Fruit fly (Drosophila melanogaster) whole organism, embryonic: ENCODE results near the gene CG32428.
A peak's percentile ranks its signal among the peaks of the same experiment; 100 is the strongest.

Experiments
- Awh ChIP-seq: fragments of 200-800 bp; sonication (Bioruptor generic); IDR thresholded peaks from 2 replicates; pipeline ENCODE4, ENCODE4 v1.3.6; 2022; ENCODE audit warnings: missing biosample characterization, missing genetic modification characterization
- B-H2 ChIP-seq: fragments of 200-800 bp; sonication (Bioruptor generic); optimal IDR thresholded peaks from 2 replicates; lab custom pipeline; 2018; ENCODE audit warnings: missing biosample characterization, mild to moderate bottlenecking, missing genetic modification characterization
- Blimp-1 ChIP-seq: fragments of 200-800 bp; sonication (Bioruptor generic); optimal IDR thresholded peaks from 3 replicates; lab custom pipeline; 2018; ENCODE audit warnings: missing biosample characterization, missing genetic modification characterization, mild to moderate bottlenecking, moderate library complexity, missing genetic modification reagents
- CG10959 ChIP-seq: fragments of 200-800 bp; sonication (Bioruptor generic); IDR thresholded peaks from 2 replicates; pipeline ENCODE4 v1.3.6; 2022; ENCODE audit warnings: missing biosample characterization, missing genetic modification characterization
- CG18599 ChIP-seq: fragments of 200-800 bp; sonication (Bioruptor generic); optimal IDR thresholded peaks from 3 replicates; lab custom pipeline; 2017; ENCODE audit warnings: missing biosample characterization, missing genetic modification characterization, mild to moderate bottlenecking, moderate library complexity, missing genetic modification reagents
- CG18764 ChIP-seq: fragments of 200-800 bp; sonication (Bioruptor generic); optimal IDR thresholded peaks from 3 replicates; lab custom pipeline; 2016; ENCODE audit warnings: missing biosample characterization, missing genetic modification characterization
- CG30403 ChIP-seq: fragments of 200-800 bp; sonication (Bioruptor generic); optimal IDR thresholded peaks from 3 replicates; lab custom pipeline; 2016; ENCODE audit warnings: missing biosample characterization, missing genetic modification characterization
- CG3407 ChIP-seq: fragments of 200-800 bp; sonication (Bioruptor generic); optimal IDR thresholded peaks from 2 replicates; lab custom pipeline; 2018; ENCODE audit warnings: missing biosample characterization, mild to moderate bottlenecking, missing genetic modification characterization
- CG42726 ChIP-seq: fragments of 200-800 bp; sonication (Bioruptor generic); IDR thresholded peaks from 2 replicates; pipeline ENCODE4 v1.3.6; 2022; ENCODE audit warnings: missing biosample characterization, missing genetic modification characterization; ENCODE audit not compliant: partially characterized antibody
- CG4424 ChIP-seq: fragments of 200-800 bp; sonication (Bioruptor generic); optimal IDR thresholded peaks from 3 replicates; lab custom pipeline; 2016; ENCODE audit warnings: missing biosample characterization, missing genetic modification characterization
- CG5180 ChIP-seq: fragments of 200-800 bp; sonication (Bioruptor generic); optimal IDR thresholded peaks from 3 replicates; lab custom pipeline; 2017; ENCODE audit warnings: missing biosample characterization, missing genetic modification characterization, mild to moderate bottlenecking, moderate library complexity, missing genetic modification reagents
- CG5953 ChIP-seq: fragments of 200-800 bp; sonication (Bioruptor generic); IDR thresholded peaks from 2 replicates; pipeline ENCODE4 v1.3.6; 2022; ENCODE audit warnings: missing biosample characterization, missing genetic modification characterization
- CG6683 ChIP-seq: fragments of 200-800 bp; sonication (Bioruptor generic); optimal IDR thresholded peaks from 2 replicates; lab custom pipeline; 2017; ENCODE audit warnings: missing biosample characterization, mild to moderate bottlenecking, missing genetic modification characterization, missing genetic modification reagents
- CG7928 ChIP-seq: fragments of 200-800 bp; sonication (Bioruptor generic); optimal IDR thresholded peaks from 2 replicates; lab custom pipeline; 2017; ENCODE audit warnings: missing biosample characterization, mild to moderate bottlenecking, missing genetic modification characterization
- Dip2 ChIP-seq: fragments of 200-800 bp; sonication (Bioruptor generic); IDR thresholded peaks from 2 replicates; pipeline ENCODE4 v1.3.6; 2022; ENCODE audit warnings: missing biosample characterization, missing genetic modification characterization
- HHEX ChIP-seq: fragments of 200-800 bp; sonication (Bioruptor generic); optimal IDR thresholded peaks from 3 replicates; lab custom pipeline; 2017; ENCODE audit warnings: missing biosample characterization, mild to moderate bottlenecking, missing genetic modification characterization, missing genetic modification reagents
- HmgD ChIP-seq: fragments of 200-800 bp; sonication (Bioruptor generic); optimal IDR thresholded peaks from 3 replicates; lab custom pipeline; 2016; ENCODE audit warnings: missing biosample characterization, missing genetic modification characterization
- Mes4 ChIP-seq: fragments of 200-800 bp; sonication (Bioruptor generic); optimal IDR thresholded peaks from 2 replicates; lab custom pipeline; 2016; ENCODE audit warnings: missing biosample characterization, missing genetic modification characterization
- Mrtf ChIP-seq: fragments of 200-800 bp; sonication (Bioruptor generic); IDR thresholded peaks from 3 replicates; pipeline ENCODE4 v1.3.6; 2022; ENCODE audit warnings: missing biosample characterization, missing genetic modification characterization
- NK7.1 ChIP-seq: fragments of 200-800 bp; sonication (Bioruptor generic); optimal IDR thresholded peaks from 3 replicates; lab custom pipeline; 2016; ENCODE audit warnings: missing biosample characterization, missing genetic modification characterization
- Oaz ChIP-seq: fragments of 200-800 bp; sonication (Bioruptor generic); IDR thresholded peaks from 2 replicates; pipeline ENCODE4 v1.3.6; 2022; ENCODE audit warnings: missing biosample characterization, missing genetic modification characterization
- Opbp ChIP-seq: fragments of 200-800 bp; sonication (Bioruptor generic); IDR thresholded peaks from 3 replicates; pipeline ENCODE4 v1.3.6; 2022; ENCODE audit warnings: missing biosample characterization, missing genetic modification characterization; ENCODE audit not compliant: partially characterized antibody
- ab ChIP-seq: fragments of 200-800 bp; sonication (Bioruptor generic); optimal IDR thresholded peaks from 2 replicates; lab custom pipeline; 2016; ENCODE audit warnings: missing biosample characterization, missing genetic modification characterization
- al ChIP-seq: fragments of 200-800 bp; sonication (Bioruptor generic); IDR thresholded peaks from 2 replicates; pipeline ENCODE4 v1.3.6; 2022; ENCODE audit warnings: missing biosample characterization, missing genetic modification characterization
- amos ChIP-seq: fragments of 200-800 bp; sonication (Bioruptor generic); IDR thresholded peaks from 2 replicates; pipeline ENCODE4 v1.3.6; 2022; ENCODE audit warnings: missing biosample characterization, missing genetic modification characterization; ENCODE audit not compliant: partially characterized antibody
- ara ChIP-seq: fragments of 200-800 bp; sonication (Bioruptor generic); IDR thresholded peaks from 2 replicates; pipeline ENCODE4 v1.3.6; 2022; ENCODE audit warnings: missing biosample characterization, missing genetic modification characterization
- ash1 ChIP-seq: fragments of 200-800 bp; sonication (Bioruptor generic); optimal IDR thresholded peaks from 2 replicates; lab custom pipeline; 2018; ENCODE audit warnings: missing biosample characterization, mild to moderate bottlenecking, missing genetic modification characterization
- ato ChIP-seq: fragments of 200-800 bp; sonication (Bioruptor generic); IDR thresholded peaks from 2 replicates; pipeline ENCODE4 v1.3.6; 2022; ENCODE audit warnings: missing biosample characterization, missing genetic modification characterization; ENCODE audit not compliant: partially characterized antibody
- bowl ChIP-seq: fragments of 200-800 bp; sonication (Bioruptor generic); IDR thresholded peaks from 2 replicates; pipeline ENCODE4 v1.3.6; 2022; ENCODE audit warnings: missing biosample characterization, missing genetic modification characterization
- cas ChIP-seq: fragments of 200-800 bp; sonication (Bioruptor generic); IDR thresholded peaks from 2 replicates; pipeline ENCODE4 v1.3.6; 2022; ENCODE audit warnings: missing biosample characterization, missing genetic modification characterization
- exex ChIP-seq: fragments of 200-800 bp; sonication (Bioruptor generic); optimal IDR thresholded peaks from 4 replicates; lab custom pipeline; 2018; ENCODE audit warnings: missing biosample characterization, mild to moderate bottlenecking, missing genetic modification characterization, moderate library complexity
- fd64A ChIP-seq: fragments of 200-800 bp; sonication (Bioruptor generic); optimal IDR thresholded peaks from 3 replicates; lab custom pipeline; 2018; ENCODE audit warnings: missing biosample characterization, mild to moderate bottlenecking, missing genetic modification characterization
- insv ChIP-seq, 2 experiments: fragments of 200-800 bp; sonication (Bioruptor generic); optimal IDR thresholded peaks; 3 replicates each; lab custom pipeline; 2016 to 2018; ENCODE audit warnings: missing biosample characterization in 2 of 2, missing genetic modification characterization in 2 of 2
- jumu ChIP-seq: fragments of 200-800 bp; sonication (Bioruptor generic); optimal IDR thresholded peaks from 3 replicates; lab custom pipeline; 2016; ENCODE audit warnings: missing biosample characterization, missing genetic modification characterization
- kah ChIP-seq: fragments of 200-800 bp; sonication (Bioruptor generic); optimal IDR thresholded peaks from 2 replicates; lab custom pipeline; 2018; ENCODE audit warnings: missing biosample characterization, mild to moderate bottlenecking, missing genetic modification characterization
- lab ChIP-seq: fragments of 200-800 bp; sonication (Bioruptor generic); optimal IDR thresholded peaks from 3 replicates; lab custom pipeline; 2017; ENCODE audit warnings: missing biosample characterization, missing genetic modification characterization, mild to moderate bottlenecking, moderate library complexity, missing genetic modification reagents
- nmo ChIP-seq: fragments of 200-800 bp; sonication (Bioruptor generic); optimal IDR thresholded peaks from 2 replicates; lab custom pipeline; 2018; ENCODE audit warnings: missing biosample characterization, mild to moderate bottlenecking, missing genetic modification characterization, moderate library complexity
- p53 ChIP-seq: fragments of 200-800 bp; sonication (Bioruptor generic); optimal IDR thresholded peaks from 2 replicates; lab custom pipeline; 2016; ENCODE audit warnings: missing biosample characterization, missing genetic modification characterization
- prd ChIP-seq, 3 experiments: fragments of >200 bp in 2 of 3; fragments of 200-800 bp in 1 of 3; sonication (Bioruptor generic) in 1 of 3; optimal IDR thresholded peaks in 2 of 3; IDR thresholded peaks in 1 of 3; 2 replicates in 2 of 3; 3 replicates in 1 of 3; pipeline versions ENCODE4 v1.3.6 to Lab custom; 2017 to 2022; ENCODE audit warnings: missing biosample characterization in 1 of 3, missing genetic modification characterization in 1 of 3
- pros ChIP-seq: fragments of 200-800 bp; sonication (Bioruptor generic); optimal IDR thresholded peaks from 3 replicates; lab custom pipeline; 2019; ENCODE audit warnings: missing biosample characterization, mild to moderate bottlenecking, missing genetic modification characterization, moderate library complexity
- rib ChIP-seq: fragments of 200-800 bp; sonication (Bioruptor generic); IDR thresholded peaks from 2 replicates; pipeline ENCODE4 v1.3.6; 2022; ENCODE audit warnings: missing biosample characterization, missing genetic modification characterization
- sc ChIP-seq, 3 experiments: fragments of >200 bp in 2 of 3; fragments of 200-800 bp in 1 of 3; sonication (Bioruptor generic) in 1 of 3; optimal IDR thresholded peaks; 2 replicates in 2 of 3; 3 replicates in 1 of 3; lab custom pipeline; 2017; ENCODE audit warnings: mild to moderate bottlenecking in 1 of 3, missing biosample characterization in 1 of 3, missing genetic modification characterization in 1 of 3, missing genetic modification reagents in 1 of 3
- shn ChIP-seq: fragments of 200-800 bp; sonication (Bioruptor generic); optimal IDR thresholded peaks from 3 replicates; lab custom pipeline; 2016; ENCODE audit warnings: missing biosample characterization, missing genetic modification characterization
- sna ChIP-seq: fragments of 200-800 bp; sonication (Bioruptor generic); IDR thresholded peaks from 2 replicates; pipeline ENCODE4 v1.3.6; 2022; ENCODE audit warnings: missing biosample characterization, missing genetic modification characterization; ENCODE audit not compliant: partially characterized antibody
- stwl ChIP-seq: fragments of 200-800 bp; sonication (Bioruptor generic); optimal IDR thresholded peaks from 3 replicates; lab custom pipeline; 2018; ENCODE audit warnings: missing biosample characterization, mild to moderate bottlenecking, missing genetic modification characterization, moderate library complexity
- twi ChIP-seq: fragments of 200-800 bp; optimal IDR thresholded peaks from 2 replicates; lab custom pipeline; 2019; ENCODE audit warnings: missing biosample characterization, mild to moderate bottlenecking, missing genetic modification characterization, moderate library complexity

CG32428 gene

DNA sequence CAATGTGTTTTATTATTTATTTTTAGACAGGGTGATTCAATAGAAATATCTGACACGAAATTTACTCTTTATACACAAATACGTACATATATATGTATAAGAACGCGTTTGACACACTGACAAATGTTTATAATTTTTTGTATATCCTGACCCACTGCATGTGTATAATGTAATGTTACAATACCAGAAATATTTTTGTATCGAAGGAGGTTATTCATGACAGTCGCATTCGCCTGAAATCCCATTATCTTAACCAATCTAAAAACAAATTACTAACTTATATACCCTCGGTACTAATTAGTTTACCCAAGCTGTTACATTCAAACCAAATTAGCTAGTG lies 20.7 kb upstream of the CG32428 start (continued):
- TF ChIP-seq Opbp (no peak), CG30403 (GFP tag; lab: Kevin White, UChicago) (peak; percentile 29), p53 (no peak)

DNA sequence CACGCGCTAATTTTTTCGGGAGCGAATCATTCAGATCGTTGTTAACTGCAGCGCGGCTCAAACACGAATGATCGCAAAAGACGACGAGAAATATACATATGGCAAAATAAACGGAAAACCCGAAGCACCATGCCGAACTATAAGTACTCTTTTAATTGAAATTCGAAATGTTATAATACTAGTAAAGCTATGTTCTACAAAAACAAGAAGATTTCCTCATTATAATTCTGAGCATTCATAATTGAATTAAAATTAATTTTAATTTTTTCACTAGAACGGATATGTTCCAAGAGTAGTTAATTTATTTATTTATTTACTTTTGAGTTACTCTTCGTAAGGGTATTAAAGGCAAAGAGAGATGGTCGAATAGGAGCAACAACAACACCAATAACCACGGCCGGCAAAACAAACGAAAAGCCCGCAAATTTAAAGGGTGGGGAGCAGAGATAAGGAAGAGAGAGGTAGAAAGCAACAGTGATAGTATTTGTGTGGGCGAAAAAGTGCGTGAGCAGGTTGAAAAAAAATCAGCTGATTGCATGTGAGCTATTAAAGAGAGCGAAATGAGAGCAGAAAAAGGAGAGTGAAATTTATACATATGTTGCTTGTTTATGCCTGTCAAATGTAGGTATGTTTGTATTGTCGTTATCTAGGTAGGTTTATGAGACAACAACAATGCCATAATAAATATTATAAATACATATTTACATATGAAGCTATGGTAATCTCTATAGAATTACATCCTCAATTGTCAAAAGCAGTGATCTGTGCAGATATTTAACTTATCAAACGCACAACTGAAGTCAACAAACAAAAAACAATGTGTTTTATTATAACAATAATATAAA lies 20.1 kb upstream of the CG32428 start:
- TF ChIP-seq ash1 (GFP tag; lab: Kevin White, UChicago): no peak
- TF ChIP-seq pros (GFP tag; lab: Kevin White, UChicago): no peak
- peak; percentile 56 for TF ChIP-seq Awh (GFP tag; lab: Robert Waterston, UW)
- TF ChIP-seq CG10959 (GFP tag; lab: Robert Waterston, UW): no peak
- no peak for TF ChIP-seq HmgD (GFP tag; lab: Kevin White, UChicago)
- TF ChIP-seq CG3407: peak; percentile 35
- TF ChIP-seq CG18764 (GFP tag; lab: Kevin White, UChicago): peak; percentile 2
- no peak for TF ChIP-seq Mes4 (GFP tag; lab: Kevin White, UChicago)
- peak; percentile 75 for TF ChIP-seq al (GFP tag; lab: Robert Waterston, UW)
- TF ChIP-seq sna (GFP tag; lab: Robert Waterston, UW): no peak
- TF ChIP-seq prd (optimal IDR thresholded peaks at IDR 0.05; lab: Kevin White, UChicago): no peak
- TF ChIP-seq prd (GFP tag; IDR thresholded peaks at IDR 0.05; lab: Robert Waterston, UW): peak; percentile 82
- peak; percentile 50; the same call in 1 of the 2 replicates for TF ChIP-seq ara (GFP tag; lab: Robert Waterston, UW)
- no peak for TF ChIP-seq NK7.1 (GFP tag; lab: Kevin White, UChicago)
- TF ChIP-seq B-H2 (GFP tag; lab: Kevin White, UChicago): no peak
- TF ChIP-seq CG4424 (GFP tag; lab: Kevin White, UChicago): peak; percentile 39
- TF ChIP-seq CG7928: peak; percentile 13
- TF ChIP-seq CG6683 (GFP tag; lab: Kevin White, UChicago): peak; percentile 37
- TF ChIP-seq twi: peak; percentile 5
- peak; percentile 36 for TF ChIP-seq shn (GFP tag; lab: Kevin White, UChicago)
- peak; percentile 64; the same call in 1 of the 3 replicates for TF ChIP-seq Mrtf (GFP tag; lab: Robert Waterston, UW)
- TF ChIP-seq nmo (GFP tag; lab: Kevin White, UChicago): peak; percentile 76
- TF ChIP-seq exex: peak; percentile 32
- TF ChIP-seq sc (optimal IDR thresholded peaks at IDR 0.05; lab: Kevin White, UChicago): no peak
- no peak for TF ChIP-seq sc (GFP tag; optimal IDR thresholded peaks at IDR 0.05; lab: Kevin White, UChicago)
- TF ChIP-seq fd64A: peak; percentile 58
- TF ChIP-seq bowl (GFP tag; lab: Robert Waterston, UW): no peak
- peak; percentile 18 for TF ChIP-seq CG5180 (GFP tag; lab: Kevin White, UChicago)
- no peak for TF ChIP-seq ab (GFP tag; lab: Kevin White, UChicago)
- TF ChIP-seq Blimp-1 (GFP tag; lab: Kevin White, UChicago): peak; percentile 42
- TF ChIP-seq rib: peak; percentile 63; the same call in 1 of the 2 replicates
- no peak for TF ChIP-seq Dip2
- TF ChIP-seq amos: no peak
- TF ChIP-seq CG18599: peak; percentile 84
- TF ChIP-seq cas (GFP tag; lab: Robert Waterston, UW): no peak; the same call in 1 of the 2 replicates
- TF ChIP-seq jumu (GFP tag; lab: Kevin White, UChicago): no peak
- no peak for TF ChIP-seq insv (GFP tag; optimal IDR thresholded peaks at IDR 0.05; lab: Kevin White, UChicago)
- TF ChIP-seq HHEX: peak; percentile 72
- peak; percentile 36; the same call in 1 of the 2 replicates for TF ChIP-seq CG5953 (GFP tag; lab: Robert Waterston, UW)
- TF ChIP-seq kah: no peak
- TF ChIP-seq ato (GFP tag; lab: Robert Waterston, UW): no peak
- TF ChIP-seq CG42726 (GFP tag; lab: Robert Waterston, UW): no peak
- TF ChIP-seq Oaz: peak; percentile 47
- no peak for TF ChIP-seq stwl (tag; lab: Kevin White, UChicago)
- peak; percentile 85 for TF ChIP-seq lab (GFP tag; lab: Kevin White, UChicago)
